Worm (Caenorhabditis elegans) whole organism, L2 larva: ENCODE data around the gene F59H6.14.
"Not testable (repeated sequence)": the region's sequence is repeated elsewhere in the genome, so short reads cannot be mapped to it uniquely, and the experiment has no call there.

ENCODE experiments used
- C34F6.9 ChIP-seq: fragments of 150-350 bp; optimal IDR thresholded peaks from 2 replicates; lab custom pipeline; 2014; ENCODE audit warnings: missing biosample characterization, missing genetic modification characterization
- F13H6.1 ChIP-seq: sonication (generic microtip); optimal IDR thresholded peaks from 2 replicates; lab custom pipeline; 2016; ENCODE audit warnings: missing genetic modification characterization, missing compliant biosample characterization
- R02D3.7 ChIP-seq: fragments of 150-350 bp; optimal IDR thresholded peaks from 2 replicates; lab custom pipeline; 2014; ENCODE audit warnings: missing biosample characterization, missing genetic modification characterization
- Y55F3AM.14 ChIP-seq: fragments of 200-800 bp; sonication (Bioruptor generic); optimal IDR thresholded peaks from 2 replicates; lab custom pipeline; 2018; ENCODE audit warnings: mild to moderate bottlenecking, missing genetic modification characterization, missing compliant biosample characterization
- alr-1 ChIP-seq: fragments of 150-350 bp; optimal IDR thresholded peaks from 2 replicates; lab custom pipeline; 2014; ENCODE audit warnings: missing biosample characterization, missing genetic modification characterization
- aly-2 ChIP-seq: fragments of 150-350 bp; optimal IDR thresholded peaks from 2 replicates; lab custom pipeline; 2014; ENCODE audit warnings: missing biosample characterization, missing genetic modification characterization
- blmp-1 ChIP-seq: sonication (generic microtip); optimal IDR thresholded peaks from 2 replicates; lab custom pipeline; 2017; ENCODE audit warnings: missing genetic modification characterization, mild to moderate bottlenecking, missing compliant biosample characterization, antibody characterized with exemption, moderate library complexity; ENCODE audit not compliant: insufficient read depth
- ceh-82 ChIP-seq: fragments of 150-350 bp; optimal IDR thresholded peaks from 2 replicates; lab custom pipeline; 2014; ENCODE audit warnings: missing biosample characterization, missing genetic modification characterization
- crh-2 ChIP-seq: sonication (generic microtip); optimal IDR thresholded peaks from 2 replicates; lab custom pipeline; 2017; ENCODE audit warnings: missing biosample characterization, missing genetic modification characterization
- egl-27 ChIP-seq: sonication (generic microtip); optimal IDR thresholded peaks from 3 replicates; lab custom pipeline; 2017; ENCODE audit warnings: missing biosample characterization, missing genetic modification reagents, missing genetic modification characterization
- elt-1 ChIP-seq: fragments of 150-350 bp; optimal IDR thresholded peaks from 2 replicates; lab custom pipeline; 2014; ENCODE audit warnings: missing biosample characterization, missing genetic modification characterization
- fos-1 ChIP-seq: fragments of 150-350 bp; optimal IDR thresholded peaks from 2 replicates; lab custom pipeline; 2014; ENCODE audit warnings: missing biosample characterization, missing genetic modification characterization
- lin-13 ChIP-seq: fragments of 150-350 bp; optimal IDR thresholded peaks from 2 replicates; lab custom pipeline; 2014; ENCODE audit warnings: missing biosample characterization, missing genetic modification reagents, missing genetic modification characterization
- lsy-2 ChIP-seq, 2 experiments: fragments of 150-350 bp in 1 of 2; sonication (generic microtip) in 1 of 2; optimal IDR thresholded peaks; 2 replicates each; lab custom pipeline; 2014 to 2017; ENCODE audit warnings: missing biosample characterization in 2 of 2, missing genetic modification characterization in 2 of 2
- mbf-1 ChIP-seq: sonication (generic microtip); optimal IDR thresholded peaks from 2 replicates; lab custom pipeline; 2017; ENCODE audit warnings: missing biosample characterization, missing genetic modification characterization
- mdl-1 ChIP-seq, 2 experiments: fragments of 150-350 bp in 1 of 2; sonication (generic microtip) in 1 of 2; optimal IDR thresholded peaks; 2 replicates each; lab custom pipeline; 2017; ENCODE audit warnings: missing biosample characterization in 2 of 2, missing genetic modification characterization in 2 of 2
- nhr-11 ChIP-seq: fragments of 150-350 bp; optimal IDR thresholded peaks from 2 replicates; lab custom pipeline; 2014; ENCODE audit warnings: missing biosample characterization, missing genetic modification characterization
- nhr-237 ChIP-seq: fragments of 150-350 bp; optimal IDR thresholded peaks from 2 replicates; lab custom pipeline; 2014; ENCODE audit warnings: missing biosample characterization, missing genetic modification characterization
- nhr-25 ChIP-seq: fragments of 150-350 bp; sonication (generic microtip); optimal IDR thresholded peaks from 3 replicates; lab custom pipeline; 2014; ENCODE audit warnings: missing biosample characterization, missing genetic modification characterization
- nhr-6 ChIP-seq: fragments of 150-350 bp; optimal IDR thresholded peaks from 2 replicates; lab custom pipeline; 2014; ENCODE audit warnings: missing biosample characterization, missing genetic modification characterization
- nhr-77 ChIP-seq: fragments of 150-350 bp; optimal IDR thresholded peaks from 2 replicates; lab custom pipeline; 2014; ENCODE audit warnings: missing biosample characterization, missing genetic modification characterization
- peb-1 ChIP-seq: fragments of 150-350 bp; optimal IDR thresholded peaks from 2 replicates; lab custom pipeline; 2014; ENCODE audit warnings: missing biosample characterization, missing genetic modification characterization
- sem-4 ChIP-seq: fragments of 150-350 bp; optimal IDR thresholded peaks from 2 replicates; lab custom pipeline; 2014; ENCODE audit warnings: missing biosample characterization, missing genetic modification reagents, missing genetic modification characterization
- skn-1 ChIP-seq: sonication (generic microtip); optimal IDR thresholded peaks from 2 replicates; lab custom pipeline; 2017; ENCODE audit warnings: missing biosample characterization, missing genetic modification characterization
- sma-3 ChIP-seq: sonication (generic microtip); optimal IDR thresholded peaks from 2 replicates; lab custom pipeline; 2016; ENCODE audit warnings: missing genetic modification reagents, missing genetic modification characterization, missing compliant biosample characterization
- unc-39 ChIP-seq: fragments of 150-350 bp; optimal IDR thresholded peaks from 2 replicates; lab custom pipeline; 2014; ENCODE audit warnings: missing biosample characterization, missing genetic modification characterization
- unc-55 ChIP-seq: fragments of 150-350 bp; sonication (generic microtip); optimal IDR thresholded peaks from 3 replicates; lab custom pipeline; 2014; ENCODE audit warnings: missing biosample characterization, missing genetic modification reagents, missing genetic modification characterization
- zag-1 ChIP-seq: fragments of 150-350 bp; optimal IDR thresholded peaks from 2 replicates; lab custom pipeline; 2014; ENCODE audit warnings: missing biosample characterization, missing genetic modification characterization
- ztf-11 ChIP-seq: sonication (generic microtip); optimal IDR thresholded peaks from 2 replicates; lab custom pipeline; 2017; ENCODE audit warnings: missing biosample characterization, missing genetic modification characterization
- ztf-4 ChIP-seq: fragments of 150-350 bp; optimal IDR thresholded peaks from 2 replicates; lab custom pipeline; 2014; ENCODE audit warnings: missing biosample characterization, missing genetic modification characterization

The F59H6.14 gene

ce11 chrII:1996237-1996636 lies 37.1 kb upstream of the F59H6.14 start, which contains the start of gene math-20:
Gene math-20, plus strand, starts transcription at chrII:1996537.
- TF ChIP-seq fos-1 (tag; lab: Kevin White, UChicago) (no peak), skn-1 (tag; lab: Kevin White, UChicago) (no peak), alr-1 (tag; lab: Kevin White, UChicago) (no peak), R02D3.7 (tag; lab: Kevin White, UChicago) (no peak)

DNA sequence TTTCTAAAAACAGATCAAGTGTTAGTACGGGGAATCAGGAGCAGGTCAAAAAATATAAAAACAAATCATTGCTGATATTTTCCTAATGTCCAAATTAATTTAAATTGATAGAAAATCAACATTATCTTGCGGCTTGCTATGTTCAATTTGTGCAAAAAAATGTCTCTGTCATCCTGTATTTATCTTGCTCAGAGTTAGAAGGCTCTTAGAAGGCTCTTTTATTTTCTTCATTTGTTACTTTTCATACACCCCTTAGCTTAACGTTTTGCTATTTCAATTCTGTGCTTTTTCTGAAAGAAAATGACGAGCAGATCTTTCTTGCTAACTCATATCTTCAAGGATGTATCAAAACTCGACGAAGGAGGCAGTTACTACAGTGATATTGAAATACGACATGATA lies 34.8 kb upstream of the F59H6.14 start, which contains the start of gene math-19:
math-19 (plus strand) TSS at position 301 of the 400 bp plus-strand sequence.
- TF ChIP-seq nhr-6, crh-2, zag-1 (tag; lab: Kevin White, UChicago): not testable (repeated sequence)

- TF ChIP-seq ztf-11 (tag; lab: Kevin White, UChicago); F13H6.1 (tag; lab: Kevin White, UChicago); nhr-77: not testable (repeated sequence)
Measured at ce11 chrII:2000720-2001119, 32.7 kb upstream of the F59H6.14 start, which contains the start of gene ceh-84. Gene ceh-84, minus strand, starts transcription at chrII:2000820.

- TF ChIP-seq mbf-1 (tag; lab: Kevin White, UChicago) (no peak), ztf-11 (tag; lab: Kevin White, UChicago) (no peak), peb-1 (no peak), sma-3 (no peak)
Measured at ce11 chrII:2011179-2011578, 22.2 kb upstream of the F59H6.14 start.

DNA sequence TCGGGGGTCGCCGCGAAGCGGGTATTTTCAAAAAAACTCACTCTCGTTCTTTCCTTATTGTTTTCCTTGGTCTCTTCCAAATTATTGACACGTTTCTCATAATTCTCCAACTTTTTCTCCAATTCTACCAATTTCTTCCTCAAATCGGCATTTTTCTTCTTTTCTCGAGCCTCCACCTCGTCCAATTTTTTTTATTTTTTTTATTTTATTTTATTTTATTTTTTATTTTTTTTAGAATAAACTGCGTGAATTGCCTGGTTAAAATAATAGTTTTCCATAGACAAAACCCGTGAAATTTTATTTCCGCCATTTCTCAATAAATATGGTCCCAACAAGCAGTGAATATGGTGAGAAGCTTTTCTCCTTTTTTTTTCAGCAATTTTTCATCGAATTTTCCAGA lies 20.7 kb upstream of the F59H6.14 start, which contains the start of gene F59H6.15:
F59H6.15 (plus strand) TSS at position 301 of the 400 bp plus-strand sequence.
- TF ChIP-seq nhr-77 = no peak
- TF ChIP-seq elt-1 = no peak
- no peak for TF ChIP-seq mdl-1 (tag; optimal IDR thresholded peaks at IDR 0.05; lab: Kevin White, UChicago)
- TF ChIP-seq aly-2 = no peak
- TF ChIP-seq C34F6.9 (tag; lab: Kevin White, UChicago) = no peak
- TF ChIP-seq ceh-82 (tag; lab: Kevin White, UChicago) = no peak
- no peak for TF ChIP-seq ztf-11 (tag; lab: Kevin White, UChicago)
- no peak for TF ChIP-seq egl-27 (tag; lab: Kevin White, UChicago)
- no peak for TF ChIP-seq ztf-4 (tag; lab: Kevin White, UChicago)
- TF ChIP-seq blmp-1 (tag; lab: Kevin White, UChicago) = no peak
- TF ChIP-seq lin-13 (GFP tag; lab: Kevin White, UChicago) = no peak
- TF ChIP-seq nhr-237 (tag; lab: Kevin White, UChicago) = no peak
- no peak for TF ChIP-seq Y55F3AM.14 (GFP tag; lab: Kevin White, UChicago)
- no peak for TF ChIP-seq nhr-25 (tag; lab: Kevin White, UChicago)
- TF ChIP-seq nhr-11 (tag; lab: Kevin White, UChicago) = no peak
- TF ChIP-seq unc-55 (GFP tag; lab: Kevin White, UChicago) = no peak
- no peak for TF ChIP-seq lsy-2 (tag; optimal IDR thresholded peaks at IDR 0.05; lab: Kevin White, UChicago)
- TF ChIP-seq sem-4 (tag; lab: Kevin White, UChicago) = no peak

- no peak for TF ChIP-seq nhr-25 (tag; lab: Kevin White, UChicago)
- TF ChIP-seq unc-39 (tag; lab: Kevin White, UChicago) = no peak
- TF ChIP-seq fos-1 (tag; lab: Kevin White, UChicago) = no peak
- TF ChIP-seq lin-13 (GFP tag; lab: Kevin White, UChicago) = no peak
- no peak for TF ChIP-seq sem-4 (tag; lab: Kevin White, UChicago)
- TF ChIP-seq unc-55 (GFP tag; lab: Kevin White, UChicago) = no peak
Measured at ce11 chrII:2013856-2014255, 19.5 kb upstream of the F59H6.14 start.

DNA sequence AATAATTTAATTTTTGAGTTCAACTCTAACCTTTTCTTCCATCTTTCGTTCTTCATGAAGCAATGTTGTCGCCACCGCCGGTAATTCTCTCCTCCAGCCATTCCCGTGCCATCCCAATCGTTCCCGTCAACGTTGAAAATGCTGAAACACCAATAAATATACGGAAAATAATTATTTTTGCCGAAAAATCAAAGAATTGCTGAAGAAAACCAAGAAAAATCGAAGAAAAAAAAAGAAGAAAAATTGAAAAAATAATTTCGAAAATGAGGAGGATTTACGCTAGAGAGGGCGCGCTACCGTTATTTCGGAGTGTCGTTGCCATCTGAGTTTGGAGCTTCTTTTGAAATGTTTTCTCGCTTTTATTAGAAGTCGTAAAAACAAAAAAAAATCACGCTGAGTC lies 9.9 kb upstream of the F59H6.14 start, which contains the start of gene cya-2:
cya-2 (minus strand) TSS at position 101 of the 400 bp plus-strand sequence.
- TF ChIP-seq unc-55 (GFP tag; lab: Kevin White, UChicago); R02D3.7 (tag; lab: Kevin White, UChicago); blmp-1 (tag; lab: Kevin White, UChicago): not testable (repeated sequence)
